Fruit fly (Drosophila melanogaster): Measurements from ENCODE around the gene CG13708.

Gene CG13708

DNA sequence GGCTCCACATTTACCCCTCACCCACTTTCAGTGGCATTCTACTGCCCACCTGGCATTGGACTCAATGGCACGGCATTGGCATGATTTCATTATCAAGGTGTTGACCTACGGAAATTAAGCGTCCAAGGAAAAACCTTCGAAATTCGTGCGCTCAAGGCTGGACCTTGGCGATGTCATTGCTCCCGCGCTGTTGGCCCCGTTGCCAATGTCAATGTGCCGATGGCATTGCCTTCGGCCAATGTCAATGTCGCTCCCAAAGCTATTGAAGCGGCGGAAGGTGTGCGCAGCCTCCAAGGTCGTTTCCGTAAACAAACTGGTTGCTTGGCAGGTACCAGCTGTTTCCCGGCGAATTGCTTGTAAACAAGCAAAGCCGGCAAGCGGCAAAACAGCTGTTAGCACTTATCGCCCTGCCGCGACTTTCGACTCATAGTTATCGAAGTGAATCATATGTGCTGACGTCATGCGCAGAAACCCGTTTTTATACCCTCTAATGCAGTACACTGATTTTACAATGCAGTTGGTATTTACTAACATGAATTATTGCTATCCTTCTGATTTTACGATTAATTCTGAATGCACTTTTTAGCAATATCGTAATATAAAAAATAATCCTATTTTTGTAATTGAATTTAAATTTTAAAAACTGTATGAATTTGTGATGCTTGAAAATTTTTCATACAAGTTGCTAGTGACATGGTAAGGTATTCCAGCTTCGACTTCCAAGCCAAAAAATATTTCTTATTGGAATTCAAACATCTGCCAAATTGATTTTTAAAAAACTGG lies 8.8 kb downstream of the CG13708 start (continued):
- TF ChIP-seq Doc2 (GFP tag; IDR thresholded peaks at IDR 0.05) (peak; percentile 77), Lhr (GFP tag; optimal IDR thresholded peaks at IDR 0.05) (peak; percentile 81), chm (GFP tag; IDR thresholded peaks at IDR 0.05) (peak; percentile 96), Dll (GFP tag; IDR thresholded peaks at IDR 0.05; ENCODE audit: partially characterized antibody) (peak; percentile 65; the same call in 2 of the 4 replicates)

DNA sequence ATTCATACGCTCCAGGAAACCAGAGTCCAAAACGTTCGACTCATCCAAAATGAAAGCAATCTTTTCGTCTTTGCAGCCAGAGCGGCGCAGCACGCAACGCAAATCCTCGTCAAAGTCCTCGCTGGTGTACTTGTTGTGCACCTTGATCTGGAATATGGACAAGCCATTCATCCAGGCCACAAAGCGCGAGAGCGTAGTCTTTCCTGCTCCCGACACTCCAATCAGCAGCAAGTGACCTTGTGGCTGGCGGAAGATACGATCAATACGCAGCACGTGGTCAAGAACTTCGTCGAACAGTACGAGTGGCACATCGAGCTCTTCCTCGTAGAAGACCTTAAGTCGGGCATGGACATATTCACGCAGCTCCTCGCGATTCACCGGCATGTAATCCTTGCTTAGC lies 19.2 kb downstream of the CG13708 start:
- TF ChIP-seq Ets65A (GFP tag) (peak; percentile 93), Sox100B (GFP tag; optimal IDR thresholded peaks at IDR 0.05) (no peak)

DNA sequence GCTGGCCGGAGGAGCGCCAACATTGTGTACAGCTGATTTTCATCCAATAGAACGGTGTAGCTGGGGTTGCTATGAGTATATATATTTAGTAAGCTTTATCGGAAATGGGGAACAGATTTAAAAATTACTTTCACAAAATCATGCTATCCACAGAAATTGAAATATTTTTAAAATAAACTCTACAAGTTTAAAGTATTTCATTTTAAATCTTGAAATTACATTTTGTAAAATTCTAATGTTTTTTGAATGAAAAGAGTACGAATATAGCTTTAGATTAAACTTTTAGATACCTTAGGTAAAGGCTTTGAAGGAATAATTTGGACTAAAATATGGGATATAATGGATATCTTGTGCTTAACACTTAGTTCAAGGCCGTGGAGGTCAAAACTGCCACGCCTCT lies 26.1 kb downstream of the CG13708 start, which contains the start of gene CG18808:
Gene CG18808 (minus strand): TSS at position 101 of the 400 bp plus-strand sequence.
- TF ChIP-seq CG13894 (tag; optimal IDR thresholded peaks at IDR 0.05) (no peak), jumu (GFP tag; optimal IDR thresholded peaks at IDR 0.05) (no peak), ab (GFP tag; optimal IDR thresholded peaks at IDR 0.05) (no peak), Neu2 (GFP tag; optimal IDR thresholded peaks at IDR 0.05; ENCODE audit: borderline replicate concordance) (no peak), Rfx (GFP tag; IDR thresholded peaks at IDR 0.05) (no peak), CG7556 (GFP tag; optimal IDR thresholded peaks at IDR 0.05) (no peak), CG17186 (GFP tag; optimal IDR thresholded peaks at IDR 0.05) (no peak), Doc2 (GFP tag; IDR thresholded peaks at IDR 0.05) (no peak), CoRest (tag; optimal IDR thresholded peaks at IDR 0.05) (no peak)

DNA sequence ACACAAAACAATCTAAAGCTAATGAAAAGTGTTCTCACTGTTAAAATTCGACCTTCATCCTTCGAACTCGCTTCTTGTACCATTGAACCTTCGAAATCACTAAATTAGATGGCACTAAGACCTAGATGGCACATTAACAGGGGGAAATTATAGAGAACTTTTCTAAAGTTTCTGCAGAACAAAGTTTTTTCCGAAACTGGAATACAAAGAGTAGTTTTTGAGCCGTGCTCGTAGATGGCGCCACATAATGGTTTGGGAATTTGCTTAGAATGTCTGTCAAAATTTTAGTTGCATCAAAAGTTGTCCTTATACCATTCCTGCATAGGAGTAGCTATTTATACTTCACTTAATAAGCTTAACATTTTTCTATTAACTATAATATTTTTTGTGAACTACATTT lies 27.6 kb downstream of the CG13708 start:
- no peak for TF ChIP-seq dysf (GFP tag; IDR thresholded peaks at IDR 0.05)
- TF ChIP-seq lov (optimal IDR thresholded peaks at IDR 0.05): no peak
- no peak for TF ChIP-seq lov (GFP tag; IDR thresholded peaks at IDR 0.05)
- TF ChIP-seq CG11456 (GFP tag; IDR thresholded peaks at IDR 0.05): 0 out of 3 replicates have a peak, but pooled peaks have one; percentile 5
- no peak for TF ChIP-seq prd (optimal IDR thresholded peaks at IDR 0.05)
- TF ChIP-seq prd (GFP tag; IDR thresholded peaks at IDR 0.05): no peak
- no peak for TF ChIP-seq unc-4 (GFP tag; IDR thresholded peaks at IDR 0.05; ENCODE audit: partially characterized antibody)
- no peak for TF ChIP-seq unpg (GFP tag; optimal IDR thresholded peaks at IDR 0.05)
- peak; percentile 39 for TF ChIP-seq pita (GFP tag; optimal IDR thresholded peaks at IDR 0.05)
- peak; percentile 34; the same call in 1 of the 2 replicates for TF ChIP-seq Dip2 (GFP tag; IDR thresholded peaks at IDR 0.05)
- TF ChIP-seq CG10959 (GFP tag; IDR thresholded peaks at IDR 0.05): no peak
- no peak for TF ChIP-seq CG3163 (GFP tag; optimal IDR thresholded peaks at IDR 0.05)
- no peak for TF ChIP-seq HmgZ (tag; optimal IDR thresholded peaks at IDR 0.05)
- peak; percentile 15 for TF ChIP-seq stwl (tag; optimal IDR thresholded peaks at IDR 0.05)
- no peak for TF ChIP-seq tll (GFP tag; optimal IDR thresholded peaks at IDR 0.05)
- TF ChIP-seq sisA (GFP tag; IDR thresholded peaks at IDR 0.05): no peak
- TF ChIP-seq CTCF (GFP tag; optimal IDR thresholded peaks at IDR 0.05): peak; percentile 92
- peak; percentile 21 for TF ChIP-seq Ets65A (GFP tag)
- no peak for TF ChIP-seq CG11504 (tag; optimal IDR thresholded peaks at IDR 0.05)
- TF ChIP-seq Mes4 (GFP tag; optimal IDR thresholded peaks at IDR 0.05): no peak
- TF ChIP-seq chm (GFP tag; IDR thresholded peaks at IDR 0.05): no peak
- peak; percentile 21 for TF ChIP-seq sens (GFP tag)

DNA sequence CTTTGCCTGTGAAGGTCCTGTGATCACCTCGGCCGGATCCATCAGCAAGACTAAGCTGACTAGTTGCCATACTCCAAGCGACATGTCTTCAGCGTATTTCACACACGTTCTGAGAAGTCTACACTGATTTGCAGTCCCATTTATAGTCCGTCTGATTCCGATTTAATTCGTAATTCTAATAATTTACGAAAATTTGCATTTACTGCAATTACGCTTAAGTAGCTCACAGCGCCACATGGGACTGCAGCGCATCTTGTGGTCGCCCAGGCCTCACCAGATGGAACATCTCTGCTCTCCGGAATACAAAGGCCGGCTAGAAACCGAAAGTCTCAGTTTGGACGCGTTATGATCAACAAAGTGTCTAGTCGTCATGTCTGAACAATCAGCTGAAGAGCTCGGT lies 28.2 kb downstream of the CG13708 start, which contains the start of gene CG7509:
Gene CG7509 (minus strand): TSS at position 101 of the 400 bp plus-strand sequence.
- TF ChIP-seq Dek (tag; optimal IDR thresholded peaks at IDR 0.05) (no peak), Ets65A (GFP tag) (peak; percentile 42), gem (tag; optimal IDR thresholded peaks at IDR 0.05) (no peak), gce (GFP tag; IDR thresholded peaks at IDR 0.05) (no peak), D19A (tag; optimal IDR thresholded peaks at IDR 0.05) (no peak), kni (GFP tag; optimal IDR thresholded peaks at IDR 0.05) (no peak)
